Worm (Caenorhabditis elegans) whole organism, young adult: Measurements from ENCODE around the gene ran-3.

Source experiments
- B0019.2 ChIP-seq: fragments of 200-800 bp; sonication (Bioruptor generic); conservative IDR thresholded peaks from 2 replicates; pipeline ENCODE4 v1.3.6; 2022; ENCODE audit warnings: missing genetic modification reagents, missing genetic modification characterization, missing compliant biosample characterization
- D2030.7 ChIP-seq: fragments of 200-800 bp; sonication (Bioruptor generic); IDR thresholded peaks from 2 replicates; pipeline ENCODE4 v1.3.6; 2022; ENCODE audit warnings: missing genetic modification reagents, missing genetic modification characterization, missing compliant biosample characterization
- F10E7.11 ChIP-seq: sonication (generic microtip); optimal IDR thresholded peaks from 2 replicates; lab custom pipeline; 2017; ENCODE audit warnings: mild to moderate bottlenecking, missing genetic modification characterization, moderate library complexity, missing compliant biosample characterization
- F57A8.1 ChIP-seq: fragments of 200-800 bp; sonication (Bioruptor generic); optimal IDR thresholded peaks from 2 replicates; lab custom pipeline; 2018; ENCODE audit warnings: mild to moderate bottlenecking, missing genetic modification characterization, moderate library complexity, missing compliant biosample characterization
- aptf-2 ChIP-seq: fragments of 200-800 bp; sonication (Bioruptor generic); conservative IDR thresholded peaks from 2 replicates; pipeline ENCODE4 v1.3.6; 2022; ENCODE audit warnings: missing genetic modification reagents, missing genetic modification characterization, missing compliant biosample characterization
- aptf-3 ChIP-seq: fragments of 200-800 bp; sonication (Bioruptor generic); IDR thresholded peaks from 2 replicates; pipeline ENCODE4 v1.3.6; 2022; ENCODE audit warnings: missing genetic modification characterization, missing compliant biosample characterization
- snpc-4 ChIP-seq, 5 experiments: fragments of 150-350 bp in 1 of 5; sonication (generic microtip) in 4 of 5; optimal IDR thresholded peaks; 2 replicates each; lab custom pipeline; 2014 to 2018; ENCODE audit warnings: missing genetic modification characterization in 5 of 5, missing biosample characterization in 3 of 5, antibody characterized with exemption in 2 of 5, mild to moderate bottlenecking in 2 of 5, missing compliant biosample characterization in 2 of 5, missing genotype in 2 of 5, moderate library complexity in 2 of 5, missing genetic modification reagents in 1 of 5

ce11 chrII:8273060-8273459 is 51.8 kb downstream of the ran-3 start:
- TF ChIP-seq B0019.2 (GFP tag; lab: Robert Waterston, UW), result no peak
- TF ChIP-seq aptf-3 (GFP tag; lab: Robert Waterston, UW), result no peak
- TF ChIP-seq F57A8.1 (GFP tag; lab: Kevin White, UChicago), result no peak
- no peak; the same call in 1 of the 2 replicates for TF ChIP-seq D2030.7 (GFP tag; lab: Robert Waterston, UW)
- no peak for TF ChIP-seq aptf-2 (GFP tag; lab: Robert Waterston, UW)
- no peak for TF ChIP-seq snpc-4 (GFP tag; optimal IDR thresholded peaks at IDR 0.05; lab: Kevin White, UChicago)
- no peak for TF ChIP-seq snpc-4 (tag; optimal IDR thresholded peaks at IDR 0.05; lab: Kevin White, UChicago)
- no peak for TF ChIP-seq F10E7.11
